ENCODE assay signal across 1 fruit fly cellular context in genomic region chr2L:6178740-6179633, dm6.
TF ChIP-seq lines count a peak whose summit lies in the region.

Gene smal, plus strand, starts transcription at chr2L:6179133.

TF ChIP-seq in whole organism, embryonic, 481 proteins besides CTCF, POLR2A, EP300 and RAD21 (continued from another document):
- peak; percentile 70 for TF ChIP-seq mld (GFP tag; IDR thresholded peaks at IDR 0.05; lab: Robert Waterston, UW; ENCODE audit: partially characterized antibody)
- TF ChIP-seq CG17328 (GFP tag; IDR thresholded peaks at IDR 0.05; lab: Robert Waterston, UW), result peak; percentile 28; the same call in 1 of the 2 replicates
- no peak for TF ChIP-seq NK7.1 (GFP tag; optimal IDR thresholded peaks at IDR 0.05; lab: Kevin White, UChicago)
- peak; percentile 31 for TF ChIP-seq ac (GFP tag; optimal IDR thresholded peaks at IDR 0.05; lab: Kevin White, UChicago)
- no peak for TF ChIP-seq Camta (GFP tag; optimal IDR thresholded peaks at IDR 0.05; lab: Kevin White, UChicago)
- 0 out of 2 replicates have a peak, but pooled peaks have one; percentile 44 for TF ChIP-seq CG5953 (GFP tag; IDR thresholded peaks at IDR 0.05; lab: Robert Waterston, UW)
- TF ChIP-seq unpg (GFP tag; optimal IDR thresholded peaks at IDR 0.05; lab: Kevin White, UChicago), result no peak
- TF ChIP-seq CG16813 (GFP tag; IDR thresholded peaks at IDR 0.05; lab: Robert Waterston, UW; ENCODE audit: partially characterized antibody), result peak; percentile 29; the same call in 1 of the 3 replicates
- TF ChIP-seq CG12071 (GFP tag; optimal IDR thresholded peaks at IDR 0.05; lab: Kevin White, UChicago), result peak; percentile 34
